Worm (Caenorhabditis elegans) whole organism, mixed stage, embryonic: Measurements from ENCODE around the gene ctsa-4.1.

ENCODE experiments used
- M03D4.4 ChIP-seq: sonication (generic microtip); optimal IDR thresholded peaks from 2 replicates; lab custom pipeline; 2017; ENCODE audit warnings: mild to moderate bottlenecking, missing genetic modification characterization, missing compliant biosample characterization
- bed-3 ChIP-seq: fragments of 200-800 bp; sonication (Bioruptor generic); optimal IDR thresholded peaks from 3 replicates; lab custom pipeline; 2018; ENCODE audit warnings: mild to moderate bottlenecking, missing genetic modification characterization, moderate library complexity, missing compliant biosample characterization
- blmp-1 ChIP-seq: fragments of 150-350 bp; optimal IDR thresholded peaks from 2 replicates; lab custom pipeline; 2014; ENCODE audit warnings: missing biosample characterization, missing genetic modification characterization
- ceh-39 ChIP-seq: fragments of 150-350 bp; optimal IDR thresholded peaks from 2 replicates; lab custom pipeline; 2014; ENCODE audit warnings: missing biosample characterization, missing genetic modification characterization
- ceh-43 ChIP-seq: fragments of 200-800 bp; sonication (Bioruptor generic); optimal IDR thresholded peaks from 2 replicates; lab custom pipeline; 2018; ENCODE audit warnings: mild to moderate bottlenecking, missing genetic modification characterization, moderate library complexity, missing compliant biosample characterization
- ceh-83 ChIP-seq: fragments of 200-800 bp; sonication (Bioruptor generic); optimal IDR thresholded peaks from 2 replicates; lab custom pipeline; 2018; ENCODE audit warnings: mild to moderate bottlenecking, missing genetic modification characterization, missing compliant biosample characterization
- ces-1 ChIP-seq: fragments of 150-350 bp; optimal IDR thresholded peaks from 2 replicates; lab custom pipeline; 2014; ENCODE audit warnings: missing biosample characterization, missing genetic modification reagents, missing genetic modification characterization
- cnd-1 ChIP-seq: fragments of 200-800 bp; sonication (Bioruptor generic); optimal IDR thresholded peaks from 2 replicates; lab custom pipeline; 2018; ENCODE audit warnings: mild to moderate bottlenecking, missing genetic modification characterization, missing compliant biosample characterization
- drap-1 ChIP-seq: fragments of 200-800 bp; sonication (Bioruptor generic); optimal IDR thresholded peaks from 3 replicates; lab custom pipeline; 2018; ENCODE audit warnings: mild to moderate bottlenecking, missing genetic modification characterization, missing compliant biosample characterization
- elt-1 ChIP-seq: sonication (generic microtip); optimal IDR thresholded peaks from 2 replicates; lab custom pipeline; 2017; ENCODE audit warnings: missing genetic modification characterization, mild to moderate bottlenecking, missing compliant biosample characterization, antibody characterized with exemption, moderate library complexity, borderline replicate concordance; ENCODE audit not compliant: insufficient read depth
- elt-3 ChIP-seq: fragments of 150-350 bp; optimal IDR thresholded peaks from 2 replicates; lab custom pipeline; 2014; ENCODE audit warnings: missing biosample characterization, missing genetic modification characterization
- flh-1 ChIP-seq: fragments of 200-800 bp; sonication (Bioruptor generic); optimal IDR thresholded peaks from 2 replicates; lab custom pipeline; 2018; ENCODE audit warnings: mild to moderate bottlenecking, missing genetic modification characterization, moderate library complexity, missing compliant biosample characterization
- ham-2 ChIP-seq: fragments of 200-800 bp; sonication (Bioruptor generic); optimal IDR thresholded peaks from 2 replicates; lab custom pipeline; 2018; ENCODE audit warnings: mild to moderate bottlenecking, missing genetic modification characterization, missing compliant biosample characterization
- hlh-1 ChIP-seq: fragments of 150-350 bp; optimal IDR thresholded peaks from 2 replicates; lab custom pipeline; 2014; ENCODE audit warnings: missing biosample characterization, missing genetic modification reagents, missing genetic modification characterization
- lin-13 ChIP-seq: fragments of 150-350 bp; optimal IDR thresholded peaks from 2 replicates; lab custom pipeline; 2014; ENCODE audit warnings: missing biosample characterization, missing genetic modification characterization
- lin-32 ChIP-seq: fragments of 200-800 bp; sonication (Bioruptor generic); optimal IDR thresholded peaks from 2 replicates; lab custom pipeline; 2018; ENCODE audit warnings: mild to moderate bottlenecking, missing genetic modification characterization, missing compliant biosample characterization
- lsy-2 ChIP-seq: fragments of 150-350 bp; optimal IDR thresholded peaks from 2 replicates; lab custom pipeline; 2014; ENCODE audit warnings: missing biosample characterization, missing genetic modification characterization
- mab-5 ChIP-seq: fragments of 150-350 bp; optimal IDR thresholded peaks from 2 replicates; lab custom pipeline; 2014; ENCODE audit warnings: missing biosample characterization, missing genetic modification characterization
- mep-1 ChIP-seq: fragments of 150-350 bp; optimal IDR thresholded peaks from 2 replicates; lab custom pipeline; 2017; ENCODE audit warnings: missing biosample characterization, missing genetic modification reagents, missing genetic modification characterization, inconsistent platforms
- mls-2 ChIP-seq: sonication (generic microtip); optimal IDR thresholded peaks from 2 replicates; lab custom pipeline; 2016; ENCODE audit warnings: mild to moderate bottlenecking, missing genetic modification characterization, moderate library complexity, missing compliant biosample characterization
- nhr-12 ChIP-seq: fragments of 150-350 bp; optimal IDR thresholded peaks from 2 replicates; lab custom pipeline; 2014; ENCODE audit warnings: missing biosample characterization, missing genetic modification characterization
- nhr-2 ChIP-seq: fragments of 150-350 bp; optimal IDR thresholded peaks from 2 replicates; lab custom pipeline; 2014; ENCODE audit warnings: missing biosample characterization, missing genetic modification characterization
- nhr-237 ChIP-seq: fragments of 150-350 bp; optimal IDR thresholded peaks from 2 replicates; lab custom pipeline; 2014; ENCODE audit warnings: missing biosample characterization, missing genetic modification characterization
- nhr-28 ChIP-seq: fragments of 150-350 bp; optimal IDR thresholded peaks from 2 replicates; lab custom pipeline; 2014; ENCODE audit warnings: missing biosample characterization, missing genetic modification characterization
- nhr-76 ChIP-seq: sonication (generic microtip); optimal IDR thresholded peaks from 2 replicates; lab custom pipeline; 2017; ENCODE audit warnings: missing biosample characterization, missing genetic modification characterization
- pha-4 ChIP-seq: fragments of 150-350 bp; optimal IDR thresholded peaks from 2 replicates; lab custom pipeline; 2018; ENCODE audit warnings: missing biosample characterization, missing genetic modification reagents, missing genetic modification characterization
- snpc-4 ChIP-seq: fragments of 150-350 bp; optimal IDR thresholded peaks from 2 replicates; lab custom pipeline; 2014; ENCODE audit warnings: missing biosample characterization, missing genetic modification characterization
- sptf-1 ChIP-seq: sonication (generic microtip); optimal IDR thresholded peaks from 2 replicates; lab custom pipeline; 2017; ENCODE audit warnings: mild to moderate bottlenecking, missing genetic modification characterization, moderate library complexity, missing compliant biosample characterization
- tbx-8 ChIP-seq: fragments of 200-800 bp; sonication (Bioruptor generic); optimal IDR thresholded peaks from 2 replicates; lab custom pipeline; 2018; ENCODE audit warnings: mild to moderate bottlenecking, missing genetic modification characterization, moderate library complexity, missing compliant biosample characterization
- unc-120 ChIP-seq: sonication (generic microtip); optimal IDR thresholded peaks from 2 replicates; lab custom pipeline; 2017; ENCODE audit warnings: missing genetic modification characterization, missing compliant biosample characterization; ENCODE audit not compliant: poor library complexity, severe bottlenecking
- unc-39 ChIP-seq: fragments of 150-350 bp; optimal IDR thresholded peaks from 2 replicates; lab custom pipeline; 2014; ENCODE audit warnings: missing biosample characterization, missing genetic modification characterization
- unc-62 ChIP-seq: fragments of 150-350 bp; optimal IDR thresholded peaks from 2 replicates; lab custom pipeline; 2014; ENCODE audit warnings: missing biosample characterization, missing genetic modification reagents, missing genetic modification characterization
- zip-8 ChIP-seq: fragments of 150-350 bp; optimal IDR thresholded peaks from 2 replicates; lab custom pipeline; 2014; ENCODE audit warnings: missing biosample characterization, missing genetic modification characterization

Gene ctsa-4.1

ce11 chrII:6403233-6403632, 36.4 kb downstream of the ctsa-4.1 start, which contains the start of gene T25D10.1:
Gene T25D10.1, plus strand, starts transcription at chrII:6403401.
- TF ChIP-seq ceh-83 (GFP tag; lab: Kevin White, UChicago) (no peak), ceh-43 (GFP tag; lab: Kevin White, UChicago) (no peak)

DNA sequence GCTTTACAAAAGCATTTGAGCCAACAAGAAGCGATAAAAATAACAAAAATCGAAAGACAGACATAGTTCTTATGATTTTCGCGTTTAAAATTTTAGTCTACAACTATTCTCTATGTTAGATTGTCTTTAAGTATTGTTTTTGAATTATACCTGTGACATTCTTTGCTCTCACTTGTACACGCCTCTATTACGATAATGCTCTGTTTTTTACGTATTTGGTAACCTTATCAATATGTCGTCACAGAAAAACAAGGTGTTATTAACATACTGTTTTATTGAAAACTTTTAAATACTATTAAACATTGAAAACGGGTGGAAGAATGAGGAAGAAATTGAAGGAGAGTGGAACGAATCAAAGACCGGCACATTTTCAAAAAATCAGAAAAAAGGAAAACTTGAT, 40.5 kb downstream of the ctsa-4.1 start, which contains the start of gene spp-11:
TSS of gene spp-11 (minus strand) at position 101 of the 400 bp plus-strand sequence.
- TF ChIP-seq snpc-4 (no peak), pha-4 (tag; lab: Kevin White, UChicago) (no peak), nhr-12 (tag; lab: Kevin White, UChicago) (no peak), nhr-76 (tag; lab: Kevin White, UChicago) (no peak), nhr-237 (tag; lab: Kevin White, UChicago) (no peak), drap-1 (GFP tag; lab: Kevin White, UChicago) (no peak), hlh-1 (no peak), bed-3 (GFP tag; lab: Kevin White, UChicago) (no peak), zip-8 (tag; lab: Kevin White, UChicago) (no peak), nhr-2 (tag; lab: Kevin White, UChicago) (no peak), mls-2 (no peak), flh-1 (GFP tag; lab: Kevin White, UChicago) (no peak), elt-1 (no peak), lsy-2 (tag; lab: Kevin White, UChicago) (no peak), blmp-1 (tag; lab: Kevin White, UChicago) (no peak), unc-62 (GFP tag; lab: Kevin White, UChicago) (no peak), ham-2 (GFP tag; lab: Kevin White, UChicago) (no peak), nhr-28 (tag; lab: Kevin White, UChicago) (no peak)

DNA sequence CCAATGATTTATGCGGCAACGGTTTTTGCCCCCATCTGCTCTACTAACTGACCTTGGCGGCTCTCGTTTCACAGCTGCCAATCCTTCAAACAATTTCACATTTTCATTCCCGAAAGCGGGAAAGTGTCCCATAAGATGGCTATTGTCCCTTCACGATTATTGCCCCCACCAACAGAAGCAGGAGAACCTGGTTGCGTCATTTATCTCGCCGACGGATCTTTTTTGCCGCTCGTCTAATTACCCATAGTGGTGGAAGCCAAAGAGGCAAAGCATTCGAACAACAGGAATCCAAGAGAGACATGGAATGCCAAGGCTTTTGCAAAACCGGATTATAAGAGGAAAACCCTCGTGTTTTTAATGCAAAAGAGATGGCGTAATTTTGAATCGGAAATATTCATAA, 42.3 kb downstream of the ctsa-4.1 start:
- no peak for TF ChIP-seq lsy-2 (tag; lab: Kevin White, UChicago)
- no peak for TF ChIP-seq M03D4.4
- no peak for TF ChIP-seq mab-5 (tag; lab: Kevin White, UChicago)
- no peak for TF ChIP-seq nhr-12 (tag; lab: Kevin White, UChicago)
- TF ChIP-seq cnd-1: peak; percentile 36
- TF ChIP-seq bed-3 (GFP tag; lab: Kevin White, UChicago): no peak
- no peak for TF ChIP-seq lin-13 (tag; lab: Kevin White, UChicago)
- peak; percentile 69 for TF ChIP-seq elt-1
- no peak for TF ChIP-seq drap-1 (GFP tag; lab: Kevin White, UChicago)
- peak; percentile 65 for TF ChIP-seq zip-8 (tag; lab: Kevin White, UChicago)
- TF ChIP-seq flh-1 (GFP tag; lab: Kevin White, UChicago): no peak
- no peak for TF ChIP-seq elt-3 (tag; lab: Kevin White, UChicago)
- TF ChIP-seq ham-2 (GFP tag; lab: Kevin White, UChicago): peak; percentile 90
- no peak for TF ChIP-seq sptf-1
- TF ChIP-seq ceh-39 (tag; lab: Kevin White, UChicago): no peak
- peak; percentile 31 for TF ChIP-seq mep-1
- peak; percentile 44 for TF ChIP-seq mls-2
- TF ChIP-seq nhr-76 (tag; lab: Kevin White, UChicago): no peak
- peak; percentile 9 for TF ChIP-seq nhr-2 (tag; lab: Kevin White, UChicago)
- TF ChIP-seq ceh-43 (GFP tag; lab: Kevin White, UChicago): no peak
- TF ChIP-seq snpc-4: no peak
- no peak for TF ChIP-seq unc-62 (GFP tag; lab: Kevin White, UChicago)
- TF ChIP-seq unc-120 (tag; lab: Kevin White, UChicago): no peak
- peak; percentile 31 for TF ChIP-seq lin-32 (GFP tag; lab: Kevin White, UChicago)

DNA sequence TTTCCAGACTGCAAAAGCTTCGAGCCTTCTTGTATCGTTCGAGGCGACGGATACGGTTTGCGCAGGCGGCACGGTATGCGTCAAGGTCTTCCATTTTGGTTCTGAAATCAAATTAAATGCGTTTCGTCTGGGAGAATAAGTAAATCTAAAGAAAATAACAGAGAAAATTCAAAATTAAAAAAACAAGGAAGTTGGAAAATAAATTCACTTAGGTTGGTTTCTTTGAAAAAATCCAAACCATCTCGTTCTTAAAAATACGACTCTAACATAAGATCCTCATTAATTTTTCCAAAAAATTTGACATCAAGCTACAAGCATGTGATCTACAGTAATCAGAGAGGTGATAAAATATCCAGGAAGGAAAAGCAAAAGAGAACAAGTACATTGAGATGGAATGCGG, 43.4 kb downstream of the ctsa-4.1 start, which contains the start of gene T25D10.4:
TSS of gene T25D10.4 (minus strand) at position 101 of the 400 bp plus-strand sequence.
- TF ChIP-seq unc-120 (tag; lab: Kevin White, UChicago): no peak
- no peak for TF ChIP-seq mls-2
- no peak for TF ChIP-seq nhr-28 (tag; lab: Kevin White, UChicago)
- TF ChIP-seq, all 35 proteins: peak for 0

DNA sequence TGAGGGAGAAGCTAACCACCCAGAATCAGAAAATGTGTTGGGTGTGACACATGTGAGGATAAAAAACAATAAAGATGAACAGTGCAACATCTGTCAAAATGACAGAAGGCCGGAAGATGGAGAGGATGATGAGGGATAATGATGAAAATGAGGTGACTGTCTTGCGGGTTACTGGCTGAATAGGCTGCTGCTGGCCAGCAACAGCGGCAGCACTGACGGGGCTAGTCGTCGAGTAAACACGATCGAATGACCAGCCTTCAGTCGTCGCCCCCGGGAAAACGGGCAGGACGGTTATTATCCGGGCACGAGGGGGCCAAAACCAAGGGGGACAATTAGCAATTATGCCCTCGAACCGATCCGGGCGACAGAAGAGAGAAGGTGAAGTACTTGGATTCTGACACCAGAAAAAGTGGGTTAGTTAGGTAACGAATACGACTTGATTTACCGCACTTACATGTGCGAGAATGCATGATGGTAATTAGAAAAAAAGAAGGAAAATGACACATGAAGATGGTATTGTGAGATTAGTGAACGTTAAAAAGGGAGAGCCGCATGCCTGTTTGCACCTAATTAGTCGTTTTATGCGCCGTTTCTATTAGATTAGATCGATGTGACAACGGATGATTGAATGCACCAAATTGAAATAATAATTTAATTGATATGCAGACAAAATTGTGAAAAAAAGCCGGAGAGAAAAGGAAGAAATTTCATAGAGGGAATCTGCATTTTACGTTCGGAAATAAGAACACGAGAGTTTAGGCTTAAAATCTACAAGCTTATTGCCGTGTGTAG, 45.1 kb downstream of the ctsa-4.1 start:
- peak; percentile 90 for TF ChIP-seq cnd-1
- TF ChIP-seq zip-8 (tag; lab: Kevin White, UChicago): no peak
- peak; percentile 66 for TF ChIP-seq ham-2 (GFP tag; lab: Kevin White, UChicago)
- no peak for TF ChIP-seq elt-3 (tag; lab: Kevin White, UChicago)
- peak; percentile 79 for TF ChIP-seq ces-1
- peak; percentile 51 for TF ChIP-seq lin-32 (GFP tag; lab: Kevin White, UChicago)
- TF ChIP-seq tbx-8: no peak
- TF ChIP-seq flh-1 (GFP tag; lab: Kevin White, UChicago): no peak
- peak; percentile 57 for TF ChIP-seq sptf-1
- peak; percentile 76 for TF ChIP-seq ceh-43 (GFP tag; lab: Kevin White, UChicago)
- TF ChIP-seq unc-39: no peak
- no peak for TF ChIP-seq drap-1 (GFP tag; lab: Kevin White, UChicago)
- TF ChIP-seq unc-62 (GFP tag; lab: Kevin White, UChicago): peak; percentile 57
- TF ChIP-seq blmp-1 (tag; lab: Kevin White, UChicago): no peak
- TF ChIP-seq nhr-2 (tag; lab: Kevin White, UChicago): peak; percentile 93
- TF ChIP-seq mls-2: peak; percentile 77
- TF ChIP-seq snpc-4: no peak
